Comparison of ENCODE assay signal across 1 fruit fly cellular context in genomic region chr3R:26117465-26118081, dm6.
TF ChIP-seq lines count a peak whose summit lies in the region.

No protein-coding gene starts in this region.

TF ChIP-seq in whole organism, embryonic, 481 proteins besides CTCF, POLR2A, EP300 and RAD21 (continued from another document and continues in another):
- TF ChIP-seq hth (optimal IDR thresholded peaks at IDR 0.05; lab: Kevin White, UChicago) (no peak), fd102C (GFP tag; optimal IDR thresholded peaks at IDR 0.05; lab: Kevin White, UChicago) (no peak), HLH54F (GFP tag; optimal IDR thresholded peaks at IDR 0.05; lab: Kevin White, UChicago) (peak; percentile 17), CG6765 (GFP tag; optimal IDR thresholded peaks at IDR 0.05; lab: Kevin White, UChicago) (no peak), Dfd (GFP tag; optimal IDR thresholded peaks at IDR 0.05; lab: Kevin White, UChicago) (no peak), CG7928 (GFP tag; optimal IDR thresholded peaks at IDR 0.05; lab: Kevin White, UChicago) (no peak), unpg (GFP tag; optimal IDR thresholded peaks at IDR 0.05; lab: Kevin White, UChicago) (peak; percentile 64), CG10565 (GFP tag; optimal IDR thresholded peaks at IDR 0.05; lab: Kevin White, UChicago) (no peak), Hr51 (GFP tag; optimal IDR thresholded peaks at IDR 0.05; lab: Kevin White, UChicago) (peak in 1 of 2 experiments; percentile 78), CG10979 (tag; optimal IDR thresholded peaks at IDR 0.05; lab: Kevin White, UChicago) (peak; percentile 52), CG10959 (GFP tag; IDR thresholded peaks at IDR 0.05; lab: Robert Waterston, UW) (no peak), zfh2 (GFP tag; optimal IDR thresholded peaks at IDR 0.05; lab: Kevin White, UChicago) (peak; percentile 9), Meics (GFP tag; optimal IDR thresholded peaks at IDR 0.05; lab: Kevin White, UChicago) (peak; percentile 75), CG30403 (GFP tag; optimal IDR thresholded peaks at IDR 0.05; lab: Kevin White, UChicago) (peak; percentile 69), pnt (GFP tag; optimal IDR thresholded peaks at IDR 0.05; lab: Kevin White, UChicago) (no peak), tgo (GFP tag; IDR thresholded peaks at IDR 0.05; lab: Robert Waterston, UW) (peak; percentile 47; the same call in 1 of the 3 replicates), sd (tag; optimal IDR thresholded peaks at IDR 0.05; lab: Kevin White, UChicago) (peak; percentile 35), jigr1 (GFP tag; IDR thresholded peaks at IDR 0.05; lab: Robert Waterston, UW) (no peak), CG12391 (tag; optimal IDR thresholded peaks at IDR 0.05; lab: Kevin White, UChicago) (peak; percentile 51), dan (GFP tag; IDR thresholded peaks at IDR 0.05; lab: Robert Waterston, UW) (no peak), toy (GFP tag; IDR thresholded peaks at IDR 0.05; lab: Robert Waterston, UW) (no peak), tna (GFP tag; IDR thresholded peaks at IDR 0.05; lab: Robert Waterston, UW; ENCODE audit: partially characterized antibody) (no peak), CG2199 (GFP tag; IDR thresholded peaks at IDR 0.05; lab: Robert Waterston, UW) (no peak), Xbp1 (GFP tag; optimal IDR thresholded peaks at IDR 0.05; lab: Kevin White, UChicago) (peak; percentile 54), CG10147 (GFP tag; optimal IDR thresholded peaks at IDR 0.05; lab: Kevin White, UChicago) (peak; percentile 53), dmrt99B (tag; optimal IDR thresholded peaks at IDR 0.05; lab: Kevin White, UChicago) (peak; percentile 68), odd (GFP tag; optimal IDR thresholded peaks at IDR 0.05; lab: Kevin White, UChicago) (peak; percentile 17), CG34376 (GFP tag; optimal IDR thresholded peaks at IDR 0.05; lab: Kevin White, UChicago) (peak; percentile 21), CG13775 (GFP tag; optimal IDR thresholded peaks at IDR 0.05; lab: Kevin White, UChicago) (peak; percentile 48), CG30431 (GFP tag; optimal IDR thresholded peaks at IDR 0.05; lab: Kevin White, UChicago) (no peak), BtbVII (GFP tag; optimal IDR thresholded peaks at IDR 0.05; lab: Kevin White, UChicago) (peak; percentile 31), bigmax (GFP tag; optimal IDR thresholded peaks at IDR 0.05; lab: Kevin White, UChicago) (no peak), CG8944 (GFP tag; optimal IDR thresholded peaks at IDR 0.05; lab: Kevin White, UChicago) (no peak), CG34422 (GFP tag; IDR thresholded peaks at IDR 0.05; lab: Robert Waterston, UW) (no peak; the same call in 2 of the 3 replicates), Bdp1 (GFP tag; optimal IDR thresholded peaks at IDR 0.05; lab: Kevin White, UChicago) (no peak), Sox102F (GFP tag; optimal IDR thresholded peaks at IDR 0.05; lab: Kevin White, UChicago) (peak; percentile 65), Fer1 (GFP tag; optimal IDR thresholded peaks at IDR 0.05; lab: Kevin White, UChicago) (peak; percentile 63), hbn (GFP tag; IDR thresholded peaks at IDR 0.05; lab: Robert Waterston, UW; ENCODE audit: partially characterized antibody) (no peak), CG11696 (GFP tag; IDR thresholded peaks at IDR 0.05; lab: Robert Waterston, UW) (no peak), CG16815 (GFP tag; optimal IDR thresholded peaks at IDR 0.05; lab: Kevin White, UChicago) (no peak), CG9215 (GFP tag; IDR thresholded peaks at IDR 0.05; lab: Robert Waterston, UW) (peak; percentile 43), salm (tag; optimal IDR thresholded peaks at IDR 0.05; lab: Kevin White, UChicago) (no peak), CG10543 (GFP tag; optimal IDR thresholded peaks at IDR 0.05; lab: Kevin White, UChicago) (no peak), ro (GFP tag; IDR thresholded peaks at IDR 0.05; lab: Robert Waterston, UW) (0 out of 2 replicates have a peak, but pooled peaks have one; percentile 5), ranshi (GFP tag; IDR thresholded peaks at IDR 0.05; lab: Robert Waterston, UW) (peak; percentile 38; the same call in 1 of the 2 replicates), CG15011 (GFP tag; optimal IDR thresholded peaks at IDR 0.05; lab: Kevin White, UChicago) (no peak), sima (GFP tag; optimal IDR thresholded peaks at IDR 0.05; lab: Kevin White, UChicago) (no peak), CG4360 (GFP tag; IDR thresholded peaks at IDR 0.05; lab: Robert Waterston, UW) (no peak), Ptx1 (GFP tag; IDR thresholded peaks at IDR 0.05; lab: Robert Waterston, UW) (peak; percentile 57), CG32772 (GFP tag; IDR thresholded peaks at IDR 0.05; lab: Robert Waterston, UW) (peak; percentile 41; the same call in 1 of the 2 replicates), dm (GFP tag; optimal IDR thresholded peaks at IDR 0.05; lab: Kevin White, UChicago) (no peak), Hand (GFP tag; optimal IDR thresholded peaks at IDR 0.05; lab: Kevin White, UChicago) (no peak), CG2875 (GFP tag; optimal IDR thresholded peaks at IDR 0.05; lab: Kevin White, UChicago) (no peak), fd96Cb (tag; optimal IDR thresholded peaks at IDR 0.05; lab: Kevin White, UChicago) (peak; percentile 45), ase (GFP tag; IDR thresholded peaks at IDR 0.05; lab: Robert Waterston, UW) (no peak; the same call in 2 of the 3 replicates), Adf1 (GFP tag; IDR thresholded peaks at IDR 0.05; lab: Robert Waterston, UW) (peak; percentile 31), ash1 (GFP tag; optimal IDR thresholded peaks at IDR 0.05; lab: Kevin White, UChicago) (no peak), Dad (GFP tag; optimal IDR thresholded peaks at IDR 0.05; lab: Kevin White, UChicago) (no peak), D19A (tag; optimal IDR thresholded peaks at IDR 0.05; lab: Kevin White, UChicago) (peak; percentile 18), CG2129 (GFP tag; IDR thresholded peaks at IDR 0.05; lab: Robert Waterston, UW; ENCODE audit: partially characterized antibody) (no peak), Lpt (GFP tag; optimal IDR thresholded peaks at IDR 0.05; lab: Kevin White, UChicago) (no peak), psq (GFP tag; optimal IDR thresholded peaks at IDR 0.05; lab: Kevin White, UChicago) (no peak), CG13624 (GFP tag; optimal IDR thresholded peaks at IDR 0.05; lab: Kevin White, UChicago) (no peak), Poxn (GFP tag; IDR thresholded peaks at IDR 0.05; lab: Robert Waterston, UW) (no peak), CG6791 (GFP tag; IDR thresholded peaks at IDR 0.05; lab: Robert Waterston, UW; ENCODE audit: partially characterized antibody) (no peak), CG10654 (GFP tag; optimal IDR thresholded peaks at IDR 0.05; lab: Kevin White, UChicago) (no peak), tll (GFP tag; optimal IDR thresholded peaks at IDR 0.05; lab: Kevin White, UChicago) (no peak), jumu (GFP tag; optimal IDR thresholded peaks at IDR 0.05; lab: Kevin White, UChicago) (no peak), CG18599 (GFP tag; optimal IDR thresholded peaks at IDR 0.05; lab: Kevin White, UChicago) (peak; percentile 68), CG4328 (GFP tag; optimal IDR thresholded peaks at IDR 0.05; lab: Kevin White, UChicago) (no peak), CG17612 (GFP tag; IDR thresholded peaks at IDR 0.05; lab: Robert Waterston, UW) (no peak), CG14965 (GFP tag; optimal IDR thresholded peaks at IDR 0.05; lab: Kevin White, UChicago; ENCODE audit: borderline replicate concordance) (no peak), Camta (GFP tag; optimal IDR thresholded peaks at IDR 0.05; lab: Kevin White, UChicago) (peak; percentile 0), cato (GFP tag; optimal IDR thresholded peaks at IDR 0.05; lab: Kevin White, UChicago; ENCODE audit: borderline replicate concordance) (no peak), maf-S (GFP tag; optimal IDR thresholded peaks at IDR 0.05; lab: Kevin White, UChicago) (no peak), lbe (GFP tag; optimal IDR thresholded peaks at IDR 0.05; lab: Kevin White, UChicago) (no peak), da (GFP tag; optimal IDR thresholded peaks at IDR 0.05; lab: Kevin White, UChicago) (no peak), slbo (GFP tag; IDR thresholded peaks at IDR 0.05; lab: Robert Waterston, UW) (peak; percentile 71), Fer2 (tag; optimal IDR thresholded peaks at IDR 0.05; lab: Kevin White, UChicago) (no peak), sr (GFP tag; IDR thresholded peaks at IDR 0.05; lab: Robert Waterston, UW) (peak; percentile 94), CG5245 (GFP tag; optimal IDR thresholded peaks at IDR 0.05; lab: Kevin White, UChicago) (no peak), CG8359 (GFP tag; optimal IDR thresholded peaks at IDR 0.05; lab: Kevin White, UChicago; ENCODE audit: borderline replicate concordance) (no peak), TFAM (GFP tag; optimal IDR thresholded peaks at IDR 0.05; lab: Kevin White, UChicago) (no peak), CG3847 (GFP tag; IDR thresholded peaks at IDR 0.05; lab: Robert Waterston, UW) (peak; percentile 48; the same call in 1 of the 2 replicates), en (GFP tag; optimal IDR thresholded peaks at IDR 0.05; lab: Kevin White, UChicago) (no peak), esg (GFP tag; conservative IDR thresholded peaks at IDR 0.05; lab: Robert Waterston, UW) (0 out of 2 replicates have a peak, but pooled peaks have one; percentile 24), lov (optimal IDR thresholded peaks at IDR 0.05; lab: Kevin White, UChicago) (no peak), lov (GFP tag; IDR thresholded peaks at IDR 0.05; lab: Robert Waterston, UW) (no peak), fd64A (GFP tag; optimal IDR thresholded peaks at IDR 0.05; lab: Kevin White, UChicago) (no peak), chinmo (GFP tag; IDR thresholded peaks at IDR 0.05; lab: Robert Waterston, UW; ENCODE audit: partially characterized antibody) (peak; percentile 93), CG17829 (tag; optimal IDR thresholded peaks at IDR 0.05; lab: Kevin White, UChicago) (peak; percentile 38), cwo (GFP tag; optimal IDR thresholded peaks at IDR 0.05; lab: Kevin White, UChicago) (peak; percentile 89), Sry-δ (GFP tag; optimal IDR thresholded peaks at IDR 0.05; lab: Kevin White, UChicago) (no peak), exex (tag; optimal IDR thresholded peaks at IDR 0.05; lab: Kevin White, UChicago) (peak; percentile 49), Neu2 (GFP tag; optimal IDR thresholded peaks at IDR 0.05; lab: Kevin White, UChicago; ENCODE audit: borderline replicate concordance) (no peak), Sry-β (GFP tag; optimal IDR thresholded peaks at IDR 0.05; lab: Kevin White, UChicago) (no peak), trh (GFP tag; optimal IDR thresholded peaks at IDR 0.05; lab: Kevin White, UChicago) (no peak), CG4424 (GFP tag; optimal IDR thresholded peaks at IDR 0.05; lab: Kevin White, UChicago) (no peak), zfh1 (GFP tag; IDR thresholded peaks at IDR 0.05; lab: Robert Waterston, UW) (no peak), CG17359 (tag; optimal IDR thresholded peaks at IDR 0.05; lab: Kevin White, UChicago) (no peak), repo (GFP tag; optimal IDR thresholded peaks at IDR 0.05; lab: Kevin White, UChicago) (no peak), Stat92E (GFP tag; optimal IDR thresholded peaks at IDR 0.05; lab: Kevin White, UChicago) (no peak), E2f2 (GFP tag; IDR thresholded peaks at IDR 0.05; lab: Robert Waterston, UW) (peak; percentile 29; the same call in 1 of the 2 replicates), Gug (GFP tag; IDR thresholded peaks at IDR 0.05; lab: Robert Waterston, UW) (no peak), Rfx (GFP tag; IDR thresholded peaks at IDR 0.05; lab: Robert Waterston, UW) (peak; percentile 56; the same call in 1 of the 2 replicates), Lim3 (GFP tag; IDR thresholded peaks at IDR 0.05; lab: Robert Waterston, UW) (no peak), C15 (GFP tag; IDR thresholded peaks at IDR 0.05; lab: Robert Waterston, UW) (no peak), D (optimal IDR thresholded peaks at IDR 0.05; lab: Kevin White, UChicago) (no peak), D (GFP tag; optimal IDR thresholded peaks at IDR 0.05; lab: Kevin White, UChicago) (no peak), CG12219 (GFP tag; optimal IDR thresholded peaks at IDR 0.05; lab: Kevin White, UChicago) (peak; percentile 31), zen (tag; optimal IDR thresholded peaks at IDR 0.05; lab: Kevin White, UChicago) (no peak), Opbp (GFP tag; IDR thresholded peaks at IDR 0.05; lab: Robert Waterston, UW; ENCODE audit: partially characterized antibody) (no peak), cas (GFP tag; IDR thresholded peaks at IDR 0.05; lab: Robert Waterston, UW) (no peak), CG3163 (GFP tag; optimal IDR thresholded peaks at IDR 0.05; lab: Kevin White, UChicago) (no peak), hkb (optimal IDR thresholded peaks at IDR 0.05; lab: Kevin White, UChicago) (no peak), hkb (GFP tag; IDR thresholded peaks at IDR 0.05; lab: Robert Waterston, UW) (peak; percentile 58), CG9437 (GFP tag; optimal IDR thresholded peaks at IDR 0.05; lab: Kevin White, UChicago) (peak; percentile 41), CG42726 (GFP tag; IDR thresholded peaks at IDR 0.05; lab: Robert Waterston, UW; ENCODE audit: partially characterized antibody) (no peak), HLH3B (GFP tag; IDR thresholded peaks at IDR 0.05; lab: Robert Waterston, UW) (peak; percentile 56; the same call in 1 of the 2 replicates), Doc2 (GFP tag; IDR thresholded peaks at IDR 0.05; lab: Robert Waterston, UW) (no peak), NC2β (GFP tag; optimal IDR thresholded peaks at IDR 0.05; lab: Kevin White, UChicago) (no peak), btn (GFP tag; optimal IDR thresholded peaks at IDR 0.05; lab: Kevin White, UChicago) (no peak), bcd (GFP tag; optimal IDR thresholded peaks at IDR 0.05; lab: Kevin White, UChicago) (peak; percentile 51), Jarid2 (GFP tag; optimal IDR thresholded peaks at IDR 0.05; lab: Kevin White, UChicago) (peak; percentile 0), aop (GFP tag; IDR thresholded peaks at IDR 0.05; lab: Robert Waterston, UW) (peak; percentile 16; the same call in 1 of the 2 replicates), ara (GFP tag; IDR thresholded peaks at IDR 0.05; lab: Robert Waterston, UW) (no peak), H2.0 (GFP tag; IDR thresholded peaks at IDR 0.05; lab: Robert Waterston, UW) (no peak), CG33213 (GFP tag; optimal IDR thresholded peaks at IDR 0.05; lab: Kevin White, UChicago) (no peak), pros (GFP tag; optimal IDR thresholded peaks at IDR 0.05; lab: Kevin White, UChicago) (no peak), fru (optimal IDR thresholded peaks at IDR 0.05; lab: Kevin White, UChicago) (no peak), Hey (tag; optimal IDR thresholded peaks at IDR 0.05; lab: Kevin White, UChicago) (peak; percentile 4), gcm2 (GFP tag; optimal IDR thresholded peaks at IDR 0.05; lab: Kevin White, UChicago) (no peak), CG12769 (tag; optimal IDR thresholded peaks at IDR 0.05; lab: Kevin White, UChicago) (peak; percentile 71), nau (GFP tag; optimal IDR thresholded peaks at IDR 0.05; lab: Kevin White, UChicago) (no peak)
